Worm (Caenorhabditis elegans): ENCODE results near the gene W03F9.4.

Gene W03F9.4

ce11 chrV:126610-127009, 24.6 kb downstream of the W03F9.4 start, which contains the start of gene W03F9.1 (continued):
- TF ChIP-seq mxl-3 (GFP tag; optimal IDR thresholded peaks at IDR 0.05), result no peak
- no peak for TF ChIP-seq zag-1 (tag; optimal IDR thresholded peaks at IDR 0.05)
- TF ChIP-seq nhr-6 (tag; optimal IDR thresholded peaks at IDR 0.05), result peak; percentile 11
- no peak for TF ChIP-seq vab-7 (GFP tag; IDR thresholded peaks at IDR 0.05)
- no peak for TF ChIP-seq daf-19 (GFP tag; conservative IDR thresholded peaks at IDR 0.05)
- TF ChIP-seq mdl-1 (tag; optimal IDR thresholded peaks at IDR 0.05), result no peak
- 0 out of 2 replicates have a peak, but pooled peaks have one; percentile 32 for TF ChIP-seq zfp-3 (GFP tag; conservative IDR thresholded peaks at IDR 0.05)
- TF ChIP-seq F37D6.2 (tag; optimal IDR thresholded peaks at IDR 0.05), result no peak
- TF ChIP-seq hlh-11 (tag; optimal IDR thresholded peaks at IDR 0.05), result peak; percentile 47
- peak; percentile 68 for TF ChIP-seq dve-1 (tag; optimal IDR thresholded peaks at IDR 0.05; ENCODE audit: insufficient read depth)
- no peak for TF ChIP-seq tag-97 (GFP tag; IDR thresholded peaks at IDR 0.05)
- TF ChIP-seq dpl-1 (GFP tag; optimal IDR thresholded peaks at IDR 0.05), result peak; percentile 63
- TF ChIP-seq egl-43 (GFP tag; IDR thresholded peaks at IDR 0.05), result no peak
- TF ChIP-seq hmg-1.1 (GFP tag; IDR thresholded peaks at IDR 0.05), result peak; percentile 65
- peak; percentile 60 for TF ChIP-seq rbr-2 (tag; optimal IDR thresholded peaks at IDR 0.05)
- no peak for TF ChIP-seq nhr-41 (GFP tag; IDR thresholded peaks at IDR 0.05)
- TF ChIP-seq ceh-82 (tag; optimal IDR thresholded peaks at IDR 0.05), result no peak
- no peak for TF ChIP-seq ces-1 (GFP tag; optimal IDR thresholded peaks at IDR 0.05)
- peak in 1 of 2 experiments; percentile 18 for TF ChIP-seq hif-1 (tag; optimal IDR thresholded peaks at IDR 0.05)
- TF ChIP-seq nhr-102 (tag; optimal IDR thresholded peaks at IDR 0.05), result peak; percentile 5
- TF ChIP-seq jun-1 (tag; optimal IDR thresholded peaks at IDR 0.05), result no peak
- TF ChIP-seq snpc-1.2 (GFP tag; IDR thresholded peaks at IDR 0.05), result no peak
- TF ChIP-seq nhr-11 (tag; optimal IDR thresholded peaks at IDR 0.05), result no peak
- TF ChIP-seq ceh-44 (GFP tag; IDR thresholded peaks at IDR 0.05), result no peak
- TF ChIP-seq T20F7.1 (GFP tag; optimal IDR thresholded peaks at IDR 0.05), result no peak
- TF ChIP-seq F10B5.3 (tag; optimal IDR thresholded peaks at IDR 0.05), result peak; percentile 45
- TF ChIP-seq aly-2 (tag; optimal IDR thresholded peaks at IDR 0.05), result no peak
- TF ChIP-seq ztf-11 (tag; optimal IDR thresholded peaks at IDR 0.05), result no peak
- TF ChIP-seq ceh-32 (tag; optimal IDR thresholded peaks at IDR 0.05; ENCODE audit: poor library complexity), result no peak
- TF ChIP-seq unc-62 (GFP tag; optimal IDR thresholded peaks at IDR 0.05 in 1 of 2), result no peak
- TF ChIP-seq unc-62 (tag; optimal IDR thresholded peaks at IDR 0.05), result no peak
- TF ChIP-seq lim-7 (GFP tag; IDR thresholded peaks at IDR 0.05), result no peak
- TF ChIP-seq snpc-4 (tag; optimal IDR thresholded peaks at IDR 0.05), result no peak
- TF ChIP-seq F44E2.7 (GFP tag; IDR thresholded peaks at IDR 0.05), result no peak
- peak; percentile 58 for TF ChIP-seq duxl-1 (tag; optimal IDR thresholded peaks at IDR 0.05; ENCODE audit: poor library complexity)
- no peak for TF ChIP-seq php-3 (GFP tag; IDR thresholded peaks at IDR 0.05)
- TF ChIP-seq lin-39 (tag; optimal IDR thresholded peaks at IDR 0.05), result no peak
- TF ChIP-seq lin-15B (tag; optimal IDR thresholded peaks at IDR 0.05), result no peak
- no peak for TF ChIP-seq lin-29 (GFP tag; IDR thresholded peaks at IDR 0.05)
- TF ChIP-seq madf-5 (GFP tag; IDR thresholded peaks at IDR 0.05), result no peak
- peak; percentile 32 for TF ChIP-seq hlh-30 (tag; optimal IDR thresholded peaks at IDR 0.05; ENCODE audit: insufficient read depth)
- no peak for TF ChIP-seq nhr-42 (GFP tag; IDR thresholded peaks at IDR 0.05)
- TF ChIP-seq fos-1 (tag; optimal IDR thresholded peaks at IDR 0.05), result no peak
- TF ChIP-seq spr-3 (GFP tag; optimal IDR thresholded peaks at IDR 0.05), result no peak
- no peak for TF ChIP-seq madf-9 (GFP tag; conservative IDR thresholded peaks at IDR 0.05)
- TF ChIP-seq zip-11 (GFP tag; IDR thresholded peaks at IDR 0.05), result no peak
- no peak for TF ChIP-seq attf-4 (tag; optimal IDR thresholded peaks at IDR 0.05)
- no peak for TF ChIP-seq nhr-48 (tag; optimal IDR thresholded peaks at IDR 0.05)
- no peak for TF ChIP-seq Y75B8A.6 (GFP tag; IDR thresholded peaks at IDR 0.05)
- no peak for TF ChIP-seq mxl-2 (GFP tag; conservative IDR thresholded peaks at IDR 0.05)
- TF ChIP-seq mep-1 (tag; optimal IDR thresholded peaks at IDR 0.05), result peak; percentile 77
- peak; percentile 68 for TF ChIP-seq lin-38 (GFP tag; IDR thresholded peaks at IDR 0.05)
- peak; percentile 30 for TF ChIP-seq zip-2 (tag; optimal IDR thresholded peaks at IDR 0.05)
